Fruit fly (Drosophila melanogaster) whole organism, pupa: ENCODE results near the gene CG18179.

Experiments used
- CG10348 ChIP-seq: fragments of 200-800 bp; sonication (Bioruptor generic); IDR thresholded peaks from 2 replicates; pipeline ENCODE4 v1.3.6; 2022; ENCODE audit warnings: missing biosample characterization, missing genetic modification characterization
- CG12605 ChIP-seq: fragments of 200-800 bp; sonication (Bioruptor generic); IDR thresholded peaks from 2 replicates; pipeline ENCODE4 v1.3.6; 2022; ENCODE audit warnings: missing biosample characterization, missing genetic modification characterization
- CG13204 ChIP-seq: fragments of 200-800 bp; sonication (Bioruptor generic); optimal IDR thresholded peaks from 2 replicates; lab custom pipeline; 2018; ENCODE audit warnings: missing biosample characterization, mild to moderate bottlenecking, missing genetic modification characterization, moderate library complexity
- CG14655 ChIP-seq: fragments of 200-800 bp; sonication (Bioruptor generic); optimal IDR thresholded peaks from 3 replicates; lab custom pipeline; 2017; ENCODE audit warnings: mild to moderate bottlenecking, missing biosample characterization, missing genetic modification reagents, missing genetic modification characterization
- CG15710 ChIP-seq: fragments of 200-800 bp; sonication (Bioruptor generic); optimal IDR thresholded peaks from 2 replicates; lab custom pipeline; 2018; ENCODE audit warnings: missing biosample characterization, mild to moderate bottlenecking, missing genetic modification characterization, moderate library complexity
- CG17806 ChIP-seq: fragments of 200-800 bp; sonication (Bioruptor generic); optimal IDR thresholded peaks from 2 replicates; lab custom pipeline; 2018; ENCODE audit warnings: missing biosample characterization, mild to moderate bottlenecking, missing genetic modification characterization, moderate library complexity
- CG32121 ChIP-seq: fragments of 200-800 bp; sonication (Bioruptor generic); IDR thresholded peaks from 2 replicates; pipeline ENCODE4 v1.3.6; 2022; ENCODE audit warnings: missing biosample characterization, missing genetic modification characterization
- CG34367 ChIP-seq: fragments of 200-800 bp; sonication (Bioruptor generic); optimal IDR thresholded peaks from 2 replicates; lab custom pipeline; 2018; ENCODE audit warnings: missing biosample characterization, mild to moderate bottlenecking, missing genetic modification characterization
- CG4496 ChIP-seq: fragments of 200-800 bp; sonication (Bioruptor generic); IDR thresholded peaks from 3 replicates; pipeline ENCODE4 v1.3.6; 2022; ENCODE audit warnings: missing biosample characterization, missing genetic modification characterization
- CG8159 ChIP-seq: fragments of 200-800 bp; sonication (Bioruptor generic); optimal IDR thresholded peaks from 3 replicates; lab custom pipeline; 2018; ENCODE audit warnings: missing biosample characterization, mild to moderate bottlenecking, missing genetic modification characterization, moderate library complexity
- CG8301 ChIP-seq: fragments of 200-800 bp; sonication (Bioruptor generic); optimal IDR thresholded peaks from 2 replicates; lab custom pipeline; 2018; ENCODE audit warnings: missing biosample characterization, mild to moderate bottlenecking, missing genetic modification characterization
- CG9948 ChIP-seq: fragments of 200-800 bp; sonication (Bioruptor generic); optimal IDR thresholded peaks from 2 replicates; lab custom pipeline; 2018; ENCODE audit warnings: missing biosample characterization, mild to moderate bottlenecking, missing genetic modification characterization, moderate library complexity
- D1 ChIP-seq: fragments of 200-800 bp; sonication (Bioruptor generic); optimal IDR thresholded peaks from 2 replicates; lab custom pipeline; 2018; ENCODE audit warnings: missing biosample characterization, mild to moderate bottlenecking, missing genetic modification characterization, moderate library complexity
- EcR ChIP-seq: fragments of 200-800 bp; sonication (Bioruptor generic); optimal IDR thresholded peaks from 3 replicates; lab custom pipeline; 2019; ENCODE audit warnings: missing biosample characterization, missing genetic modification characterization, mild to moderate bottlenecking, moderate library complexity, missing genetic modification reagents
- Ets98B ChIP-seq: fragments of 200-800 bp; sonication (Bioruptor generic); IDR thresholded peaks from 2 replicates; pipeline ENCODE4 v1.3.6; 2022; ENCODE audit warnings: missing biosample characterization, missing genetic modification characterization
- Pif1A ChIP-seq: fragments of 200-800 bp; sonication (Bioruptor generic); optimal IDR thresholded peaks from 3 replicates; lab custom pipeline; 2016; ENCODE audit warnings: missing biosample characterization, missing genetic modification characterization
- Pif1B ChIP-seq: fragments of 200-800 bp; sonication (Bioruptor generic); optimal IDR thresholded peaks from 3 replicates; lab custom pipeline; 2016; ENCODE audit warnings: missing biosample characterization, missing genetic modification characterization
- Snoo ChIP-seq: fragments of 200-800 bp; sonication (Bioruptor generic); optimal IDR thresholded peaks from 3 replicates; lab custom pipeline; 2017; ENCODE audit warnings: missing biosample characterization, mild to moderate bottlenecking, missing genetic modification characterization, inconsistent platforms
- fd96Ca ChIP-seq: fragments of 200-800 bp; sonication (Bioruptor generic); IDR thresholded peaks from 3 replicates; pipeline ENCODE4 v1.3.6; 2022; ENCODE audit warnings: missing biosample characterization, missing genetic modification characterization
- gl ChIP-seq: fragments of 200-800 bp; sonication (Bioruptor generic); optimal IDR thresholded peaks from 2 replicates; lab custom pipeline; 2018; ENCODE audit warnings: missing biosample characterization, mild to moderate bottlenecking, missing genetic modification characterization
- rn ChIP-seq: fragments of 200-800 bp; sonication (Bioruptor generic); IDR thresholded peaks from 2 replicates; pipeline ENCODE4 v1.3.6; 2022; ENCODE audit warnings: missing biosample characterization, missing genetic modification characterization

CG18179 gene

dm6 chr3L:9671372-9671771 lies 32.3 kb downstream of the CG18179 start:
- TF ChIP-seq rn (GFP tag; lab: Robert Waterston, UW) (no peak), CG13204 (GFP tag; lab: Kevin White, UChicago) (peak; percentile 10)

- TF ChIP-seq CG12605 (GFP tag; lab: Robert Waterston, UW) (no peak), rn (GFP tag; lab: Robert Waterston, UW) (no peak), CG4496 (GFP tag; lab: Robert Waterston, UW) (no peak), gl (no peak), CG10348 (GFP tag; lab: Robert Waterston, UW) (no peak), EcR (GFP tag; lab: Kevin White, UChicago) (no peak), CG13204 (GFP tag; lab: Kevin White, UChicago) (no peak), CG17806 (tag; lab: Kevin White, UChicago) (no peak), Pif1B (no peak), Snoo (no peak), D1 (tag; lab: Kevin White, UChicago) (no peak), Pif1A (GFP tag; lab: Kevin White, UChicago) (no peak), CG8159 (tag; lab: Kevin White, UChicago) (no peak), CG14655 (GFP tag; lab: Kevin White, UChicago) (no peak), Ets98B (GFP tag; lab: Robert Waterston, UW) (no peak)
These were observed 35.2 kb downstream of the CG18179 start for dm6 chr3L:9674300-9674699.

dm6 chr3L:9675528-9675963 lies 36.5 kb downstream of the CG18179 start:
- peak; percentile 17 for TF ChIP-seq Pif1B
- TF ChIP-seq CG8159 (tag; lab: Kevin White, UChicago): no peak
- peak; percentile 84 for TF ChIP-seq Snoo
- peak; percentile 66 for TF ChIP-seq Pif1A (GFP tag; lab: Kevin White, UChicago)
- no peak for TF ChIP-seq D1 (tag; lab: Kevin White, UChicago)
- no peak for TF ChIP-seq CG17806 (tag; lab: Kevin White, UChicago)
- TF ChIP-seq CG10348 (GFP tag; lab: Robert Waterston, UW): no peak
- no peak for TF ChIP-seq CG9948 (tag; lab: Kevin White, UChicago)
- no peak; the same call in 1 of the 3 replicates for TF ChIP-seq fd96Ca (GFP tag; lab: Robert Waterston, UW)
- peak; percentile 79 for TF ChIP-seq Ets98B (GFP tag; lab: Robert Waterston, UW)
- 0 out of 2 replicates have a peak, but pooled peaks have one; percentile 14 for TF ChIP-seq rn (GFP tag; lab: Robert Waterston, UW)
- no peak for TF ChIP-seq CG8301
- no peak for TF ChIP-seq CG13204 (GFP tag; lab: Kevin White, UChicago)
- peak; percentile 88 for TF ChIP-seq CG4496 (GFP tag; lab: Robert Waterston, UW)
- TF ChIP-seq CG15710 (tag; lab: Kevin White, UChicago): no peak
- no peak for TF ChIP-seq EcR (GFP tag; lab: Kevin White, UChicago)
- TF ChIP-seq CG34367 (tag; lab: Kevin White, UChicago): no peak
- peak; percentile 91 for TF ChIP-seq CG12605 (GFP tag; lab: Robert Waterston, UW)
- TF ChIP-seq CG14655 (GFP tag; lab: Kevin White, UChicago): peak; percentile 55
- peak; percentile 73 for TF ChIP-seq CG32121 (GFP tag; lab: Robert Waterston, UW)
- no peak for TF ChIP-seq gl

DNA sequence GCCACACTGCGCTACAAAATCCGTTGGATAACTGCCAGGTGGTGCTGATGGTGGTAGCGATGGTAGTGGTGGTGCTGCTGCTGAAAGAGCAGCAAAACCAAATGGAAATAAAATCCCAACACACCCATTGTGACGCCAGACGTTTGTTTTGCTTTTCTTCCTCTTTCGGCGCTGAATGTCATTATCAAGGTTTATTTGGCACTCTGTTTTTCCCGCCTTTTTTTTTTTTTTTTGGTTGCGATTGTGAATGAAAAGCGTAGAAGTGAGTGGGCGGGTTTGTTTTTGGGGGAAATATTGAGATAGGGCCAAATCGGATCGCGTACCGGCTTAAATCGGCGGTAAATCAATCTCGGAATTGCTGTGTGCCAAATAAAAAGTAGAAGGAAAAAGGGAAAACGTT lies 38.2 kb downstream of the CG18179 start:
- no peak for TF ChIP-seq CG9948 (tag; lab: Kevin White, UChicago)
- no peak for TF ChIP-seq CG34367 (tag; lab: Kevin White, UChicago)
- no peak for TF ChIP-seq Pif1A (GFP tag; lab: Kevin White, UChicago)
- TF ChIP-seq Ets98B (GFP tag; lab: Robert Waterston, UW): no peak
- no peak for TF ChIP-seq CG15710 (tag; lab: Kevin White, UChicago)
- no peak for TF ChIP-seq gl
- TF ChIP-seq D1 (tag; lab: Kevin White, UChicago): no peak
- no peak for TF ChIP-seq CG10348 (GFP tag; lab: Robert Waterston, UW)
- TF ChIP-seq CG32121 (GFP tag; lab: Robert Waterston, UW): no peak
- no peak for TF ChIP-seq Snoo
- no peak for TF ChIP-seq EcR (GFP tag; lab: Kevin White, UChicago)
- no peak for TF ChIP-seq CG13204 (GFP tag; lab: Kevin White, UChicago)
- no peak for TF ChIP-seq CG12605 (GFP tag; lab: Robert Waterston, UW)
- no peak for TF ChIP-seq CG17806 (tag; lab: Kevin White, UChicago)
- TF ChIP-seq CG14655 (GFP tag; lab: Kevin White, UChicago): no peak
- no peak for TF ChIP-seq Pif1B
- no peak for TF ChIP-seq CG4496 (GFP tag; lab: Robert Waterston, UW)
- TF ChIP-seq fd96Ca (GFP tag; lab: Robert Waterston, UW): no peak
- TF ChIP-seq CG8159 (tag; lab: Kevin White, UChicago): no peak
- TF ChIP-seq, all 21 proteins: peak for 0

DNA sequence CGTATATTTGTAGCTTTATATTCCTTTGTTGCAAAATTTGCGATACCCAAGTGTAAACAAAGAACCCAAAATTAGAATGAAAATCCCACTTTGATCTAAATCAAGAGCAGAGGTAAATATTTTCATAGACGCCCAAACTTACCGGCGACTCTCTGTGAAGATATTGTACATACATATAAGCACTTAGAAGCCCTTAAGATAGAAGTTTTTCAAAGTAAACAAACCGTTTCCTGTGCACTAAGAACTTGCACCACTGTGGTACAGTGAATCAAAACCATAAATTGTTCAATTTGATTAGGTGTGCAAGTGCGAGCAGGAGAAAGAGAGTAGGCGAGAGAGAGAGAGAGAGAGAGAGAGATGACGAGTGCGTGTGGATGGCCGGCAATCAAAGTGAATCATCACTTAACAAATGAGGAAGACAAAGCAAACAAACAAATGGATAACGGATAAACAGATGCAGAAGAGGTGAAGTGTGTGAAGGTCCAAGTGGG lies 39.0 kb downstream of the CG18179 start:
- TF ChIP-seq Pif1B (peak; percentile 20), CG8301 (peak; percentile 16), CG15710 (tag; lab: Kevin White, UChicago) (no peak), CG10348 (GFP tag; lab: Robert Waterston, UW) (no peak), CG9948 (tag; lab: Kevin White, UChicago) (no peak), Pif1A (GFP tag; lab: Kevin White, UChicago) (peak; percentile 43), CG12605 (GFP tag; lab: Robert Waterston, UW) (no peak), fd96Ca (GFP tag; lab: Robert Waterston, UW) (no peak), Snoo (no peak), CG17806 (tag; lab: Kevin White, UChicago) (peak; percentile 3), D1 (tag; lab: Kevin White, UChicago) (no peak), CG8159 (tag; lab: Kevin White, UChicago) (no peak), CG4496 (GFP tag; lab: Robert Waterston, UW) (no peak), CG32121 (GFP tag; lab: Robert Waterston, UW) (no peak), rn (GFP tag; lab: Robert Waterston, UW) (no peak), Ets98B (GFP tag; lab: Robert Waterston, UW) (no peak), EcR (GFP tag; lab: Kevin White, UChicago) (peak; percentile 85)
